Worm (Caenorhabditis elegans) whole organism, L4/young adult: Measurements from ENCODE around the gene F19G12.9.

ENCODE experiments used
- W03F9.2 ChIP-seq: fragments of 150-350 bp; optimal IDR thresholded peaks from 2 replicates; lab custom pipeline; 2014; ENCODE audit warnings: missing biosample characterization, missing genetic modification characterization
- dao-5 ChIP-seq: sonication (generic microtip); optimal IDR thresholded peaks from 2 replicates; lab custom pipeline; 2016; ENCODE audit warnings: missing genotype, missing genetic modification characterization, moderate library complexity, missing compliant biosample characterization
- him-1 ChIP-seq: sonication (generic microtip); optimal IDR thresholded peaks from 2 replicates; lab custom pipeline; 2016; ENCODE audit warnings: missing genotype, missing genetic modification reagents, missing genetic modification characterization, missing compliant biosample characterization

F19G12.9 gene

DNA sequence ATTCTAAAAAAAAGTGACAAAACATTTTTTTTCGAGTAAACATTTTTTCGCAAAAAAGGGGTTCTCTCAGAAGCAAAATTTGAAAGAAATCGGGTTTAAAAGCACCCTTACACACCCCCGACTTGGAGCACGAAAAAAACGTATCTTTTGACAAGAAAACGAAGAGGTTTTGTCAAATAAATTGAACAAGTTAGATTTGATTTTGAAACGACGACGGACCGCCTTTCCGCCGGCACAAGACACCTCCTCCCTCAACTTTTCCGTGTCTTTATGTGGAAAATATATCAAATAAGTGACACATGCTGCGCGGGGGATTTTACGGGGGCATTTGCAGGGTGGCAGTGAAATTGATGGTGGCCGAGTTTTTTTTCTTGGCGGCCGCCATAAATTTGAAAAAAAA, 49.0 kb downstream of the F19G12.9 start:
- no peak for TF ChIP-seq him-1 (tag; lab: Kevin White, UChicago)
- no peak for TF ChIP-seq W03F9.2 (tag; lab: Kevin White, UChicago)
- TF ChIP-seq dao-5 (tag; lab: Kevin White, UChicago) = no peak
